Fruit fly (Drosophila melanogaster) whole organism, embryonic: ENCODE measurements around the gene CG9682.

Experiments used
- Atf3 ChIP-seq: fragments of 200-800 bp; sonication (Bioruptor generic); optimal IDR thresholded peaks from 3 replicates; lab custom pipeline; 2016; ENCODE audit warnings: missing biosample characterization, missing genetic modification characterization
- Bdp1 ChIP-seq: fragments of 200-800 bp; sonication (Bioruptor generic); optimal IDR thresholded peaks from 3 replicates; lab custom pipeline; 2016; ENCODE audit warnings: missing biosample characterization, missing genetic modification characterization
- Bgb ChIP-seq: fragments of 200-800 bp; sonication (Bioruptor generic); IDR thresholded peaks from 2 replicates; pipeline ENCODE4 v1.3.6; 2022; ENCODE audit warnings: missing biosample characterization, missing genetic modification characterization; ENCODE audit not compliant: partially characterized antibody
- BtbVII ChIP-seq: fragments of 200-800 bp; sonication (Bioruptor generic); optimal IDR thresholded peaks from 3 replicates; lab custom pipeline; 2017; ENCODE audit warnings: missing biosample characterization, mild to moderate bottlenecking, missing genetic modification characterization
- CG10959 ChIP-seq: fragments of 200-800 bp; sonication (Bioruptor generic); IDR thresholded peaks from 2 replicates; pipeline ENCODE4 v1.3.6; 2022; ENCODE audit warnings: missing biosample characterization, missing genetic modification characterization
- CG11504 ChIP-seq: fragments of 200-800 bp; sonication (Bioruptor generic); optimal IDR thresholded peaks from 3 replicates; lab custom pipeline; 2019; ENCODE audit warnings: missing biosample characterization, mild to moderate bottlenecking, missing genetic modification characterization, moderate library complexity
- CG12219 ChIP-seq: fragments of 200-800 bp; sonication (Bioruptor generic); optimal IDR thresholded peaks from 3 replicates; lab custom pipeline; 2018; ENCODE audit warnings: missing biosample characterization, mild to moderate bottlenecking, missing genetic modification characterization
- CG14860 ChIP-seq: fragments of 200-800 bp; sonication (Bioruptor generic); IDR thresholded peaks from 3 replicates; pipeline ENCODE4 v1.3.6; 2022; ENCODE audit warnings: missing biosample characterization, missing genetic modification characterization; ENCODE audit not compliant: partially characterized antibody
- CG15514 ChIP-seq: fragments of 200-800 bp; sonication (Bioruptor generic); optimal IDR thresholded peaks from 3 replicates; lab custom pipeline; 2017; ENCODE audit warnings: missing biosample characterization, missing genetic modification characterization, mild to moderate bottlenecking, moderate library complexity, missing genetic modification reagents
- CG18011 ChIP-seq: fragments of 200-800 bp; sonication (Bioruptor generic); optimal IDR thresholded peaks from 2 replicates; lab custom pipeline; 2017; ENCODE audit warnings: missing biosample characterization, missing genetic modification characterization, mild to moderate bottlenecking, moderate library complexity, missing genotype
- CG34224 ChIP-seq: fragments of 200-800 bp; sonication (Bioruptor generic); IDR thresholded peaks from 3 replicates; pipeline ENCODE4 v1.3.6; 2022; ENCODE audit warnings: missing biosample characterization, missing genetic modification characterization; ENCODE audit not compliant: partially characterized antibody
- CG42726 ChIP-seq: fragments of 200-800 bp; sonication (Bioruptor generic); IDR thresholded peaks from 2 replicates; pipeline ENCODE4 v1.3.6; 2022; ENCODE audit warnings: missing biosample characterization, missing genetic modification characterization; ENCODE audit not compliant: partially characterized antibody
- CG4360 ChIP-seq: fragments of 200-800 bp; sonication (Bioruptor generic); IDR thresholded peaks from 2 replicates; pipeline ENCODE4 v1.3.6; 2022; ENCODE audit warnings: missing biosample characterization, missing genetic modification characterization
- CG9609 ChIP-seq: fragments of 200-800 bp; sonication (Bioruptor generic); optimal IDR thresholded peaks from 3 replicates; lab custom pipeline; 2016; ENCODE audit warnings: missing biosample characterization, missing genetic modification characterization
- Dip2 ChIP-seq: fragments of 200-800 bp; sonication (Bioruptor generic); IDR thresholded peaks from 2 replicates; pipeline ENCODE4 v1.3.6; 2022; ENCODE audit warnings: missing biosample characterization, missing genetic modification characterization
- Dll ChIP-seq: fragments of 200-800 bp; sonication (Bioruptor generic); IDR thresholded peaks from 4 replicates; pipeline ENCODE4 v1.3.6; 2022; ENCODE audit warnings: missing biosample characterization, missing genetic modification characterization; ENCODE audit not compliant: partially characterized antibody
- ERR ChIP-seq: fragments of 200-800 bp; sonication (Bioruptor generic); optimal IDR thresholded peaks from 2 replicates; lab custom pipeline; 2016; ENCODE audit warnings: missing biosample characterization, missing genetic modification characterization
- Gug ChIP-seq: fragments of 200-800 bp; sonication (Bioruptor generic); IDR thresholded peaks from 4 replicates; pipeline ENCODE4 v1.3.6; 2022; ENCODE audit warnings: missing biosample characterization, missing genetic modification characterization
- HLH4C ChIP-seq: fragments of 200-800 bp; sonication (Bioruptor generic); IDR thresholded peaks from 3 replicates; pipeline ENCODE4 v1.3.6; 2022; ENCODE audit warnings: missing biosample characterization, missing genetic modification characterization; ENCODE audit not compliant: partially characterized antibody
- Hr51 ChIP-seq, 2 experiments: fragments of 200-800 bp; sonication (Bioruptor generic); optimal IDR thresholded peaks; 2 replicates in 1 of 2; 3 replicates in 1 of 2; lab custom pipeline; 2016 to 2018; ENCODE audit warnings: missing biosample characterization in 2 of 2, missing genetic modification characterization in 2 of 2, mild to moderate bottlenecking in 1 of 2, moderate library complexity in 1 of 2
- NC2α ChIP-seq: fragments of 200-800 bp; sonication (Bioruptor generic); optimal IDR thresholded peaks from 2 replicates; lab custom pipeline; 2016; ENCODE audit warnings: missing biosample characterization, missing genetic modification characterization
- Rx ChIP-seq: fragments of 200-800 bp; sonication (Bioruptor generic); IDR thresholded peaks from 2 replicates; pipeline ENCODE4 v1.3.6; 2022; ENCODE audit warnings: missing biosample characterization, missing genetic modification characterization
- Sox102F ChIP-seq: fragments of 200-800 bp; sonication (Bioruptor generic); optimal IDR thresholded peaks from 2 replicates; lab custom pipeline; 2018; ENCODE audit warnings: missing biosample characterization, mild to moderate bottlenecking, missing genetic modification characterization, moderate library complexity
- Xbp1 ChIP-seq: fragments of 200-800 bp; sonication (Bioruptor generic); optimal IDR thresholded peaks from 3 replicates; lab custom pipeline; 2016; ENCODE audit warnings: missing biosample characterization, mild to moderate bottlenecking, missing genetic modification characterization
- ase ChIP-seq: fragments of 200-800 bp; sonication (Bioruptor generic); IDR thresholded peaks from 3 replicates; pipeline ENCODE4 v1.3.6; 2022; ENCODE audit warnings: missing biosample characterization, missing genetic modification characterization
- ash1 ChIP-seq: fragments of 200-800 bp; sonication (Bioruptor generic); optimal IDR thresholded peaks from 2 replicates; lab custom pipeline; 2018; ENCODE audit warnings: missing biosample characterization, mild to moderate bottlenecking, missing genetic modification characterization
- ato ChIP-seq: fragments of 200-800 bp; sonication (Bioruptor generic); IDR thresholded peaks from 2 replicates; pipeline ENCODE4 v1.3.6; 2022; ENCODE audit warnings: missing biosample characterization, missing genetic modification characterization; ENCODE audit not compliant: partially characterized antibody
- cato ChIP-seq: fragments of 200-800 bp; sonication (Bioruptor generic); optimal IDR thresholded peaks from 2 replicates; lab custom pipeline; 2016; ENCODE audit warnings: missing biosample characterization, missing genetic modification characterization, borderline replicate concordance
- cg ChIP-seq: fragments of 200-800 bp; sonication (Bioruptor generic); optimal IDR thresholded peaks from 3 replicates; lab custom pipeline; 2019; ENCODE audit warnings: missing biosample characterization, mild to moderate bottlenecking, missing genetic modification characterization, moderate library complexity
- chinmo ChIP-seq: fragments of 200-800 bp; sonication (Bioruptor generic); IDR thresholded peaks from 4 replicates; pipeline ENCODE4 v1.3.6; 2022; ENCODE audit warnings: missing biosample characterization, missing genetic modification characterization; ENCODE audit not compliant: partially characterized antibody
- ci ChIP-seq: fragments of 200-800 bp; sonication (Bioruptor generic); IDR thresholded peaks from 3 replicates; pipeline ENCODE4 v1.3.6; 2022; ENCODE audit warnings: missing biosample characterization, missing genetic modification characterization
- dimm ChIP-seq: fragments of 200-800 bp; sonication (Bioruptor generic); IDR thresholded peaks from 2 replicates; pipeline ENCODE4 v1.3.6; 2022; ENCODE audit warnings: missing biosample characterization, missing genetic modification characterization
- gcm2 ChIP-seq: fragments of 200-800 bp; sonication (Bioruptor generic); optimal IDR thresholded peaks from 2 replicates; lab custom pipeline; 2016; ENCODE audit warnings: missing biosample characterization, missing genetic modification characterization
- h ChIP-seq: fragments of >200 bp; optimal IDR thresholded peaks from 2 replicates; lab custom pipeline; 2017
- hb ChIP-seq: fragments of 200-800 bp; sonication (Bioruptor generic); IDR thresholded peaks from 3 replicates; pipeline ENCODE4 v1.3.6; 2022; ENCODE audit warnings: missing biosample characterization, missing genetic modification characterization; ENCODE audit not compliant: partially characterized antibody
- hbn ChIP-seq: fragments of 200-800 bp; sonication (Bioruptor generic); IDR thresholded peaks from 2 replicates; pipeline ENCODE4 v1.3.6; 2022; ENCODE audit warnings: missing biosample characterization, missing genetic modification characterization; ENCODE audit not compliant: partially characterized antibody
- hkb ChIP-seq, 2 experiments: fragments of 200-800 bp in 1 of 2; fragments of >200 bp in 1 of 2; sonication (Bioruptor generic) in 1 of 2; IDR thresholded peaks in 1 of 2; optimal IDR thresholded peaks in 1 of 2; 2 replicates each; pipeline versions ENCODE4 v1.3.6 to Lab custom; 2017 to 2022; ENCODE audit warnings: missing biosample characterization in 1 of 2, missing genetic modification characterization in 1 of 2
- ind ChIP-seq: fragments of 200-800 bp; sonication (Bioruptor generic); optimal IDR thresholded peaks from 3 replicates; lab custom pipeline; 2016; ENCODE audit warnings: missing biosample characterization, missing genetic modification characterization
- insv ChIP-seq, 2 experiments: fragments of 200-800 bp; sonication (Bioruptor generic); optimal IDR thresholded peaks; 3 replicates each; lab custom pipeline; 2016 to 2018; ENCODE audit warnings: missing biosample characterization in 2 of 2, missing genetic modification characterization in 2 of 2
- mld ChIP-seq: fragments of 200-800 bp; sonication (Bioruptor generic); IDR thresholded peaks from 3 replicates; pipeline ENCODE4 v1.3.6; 2022; ENCODE audit warnings: missing biosample characterization, missing genetic modification characterization; ENCODE audit not compliant: partially characterized antibody
- nom ChIP-seq: fragments of 200-800 bp; sonication (Bioruptor generic); optimal IDR thresholded peaks from 2 replicates; lab custom pipeline; 2017; ENCODE audit warnings: missing biosample characterization, missing genetic modification characterization, mild to moderate bottlenecking, moderate library complexity, missing genetic modification reagents
- pros ChIP-seq: fragments of 200-800 bp; sonication (Bioruptor generic); optimal IDR thresholded peaks from 3 replicates; lab custom pipeline; 2019; ENCODE audit warnings: missing biosample characterization, mild to moderate bottlenecking, missing genetic modification characterization, moderate library complexity
- sna ChIP-seq: fragments of 200-800 bp; sonication (Bioruptor generic); IDR thresholded peaks from 2 replicates; pipeline ENCODE4 v1.3.6; 2022; ENCODE audit warnings: missing biosample characterization, missing genetic modification characterization; ENCODE audit not compliant: partially characterized antibody
- tna ChIP-seq: fragments of 200-800 bp; sonication (Bioruptor generic); IDR thresholded peaks from 2 replicates; pipeline ENCODE4 v1.3.6; 2022; ENCODE audit warnings: missing biosample characterization, missing genetic modification characterization; ENCODE audit not compliant: partially characterized antibody
- unc-4 ChIP-seq: fragments of 200-800 bp; sonication (Bioruptor generic); IDR thresholded peaks from 2 replicates; pipeline ENCODE4 v1.3.6; 2022; ENCODE audit warnings: missing biosample characterization, missing genetic modification characterization; ENCODE audit not compliant: partially characterized antibody
- vfl ChIP-seq: fragments of 200-800 bp; sonication (Bioruptor generic); optimal IDR thresholded peaks from 2 replicates; lab custom pipeline; 2016; ENCODE audit warnings: missing biosample characterization, missing genetic modification characterization
- vnd ChIP-seq: fragments of 200-800 bp; sonication (Bioruptor generic); IDR thresholded peaks from 3 replicates; pipeline ENCODE4 v1.3.6; 2022; ENCODE audit warnings: missing biosample characterization, missing genetic modification characterization; ENCODE audit not compliant: partially characterized antibody
- zen2 ChIP-seq: fragments of 200-800 bp; sonication (Bioruptor generic); IDR thresholded peaks from 3 replicates; pipeline ENCODE4 v1.3.6; 2022; ENCODE audit warnings: missing biosample characterization, missing genetic modification characterization; ENCODE audit not compliant: partially characterized antibody

Gene CG9682

dm6 chr3R:30248565-30248964, 2.2 kb upstream of the CG9682 start (continued):
- TF ChIP-seq chinmo (GFP tag; lab: Robert Waterston, UW) (peak; percentile 43; the same call in 1 of the 4 replicates), nom (GFP tag; lab: Kevin White, UChicago) (no peak), CG12219 (GFP tag; lab: Kevin White, UChicago) (no peak), CG42726 (GFP tag; lab: Robert Waterston, UW) (peak; percentile 89), Atf3 (GFP tag; lab: Kevin White, UChicago) (no peak), dimm (GFP tag; lab: Robert Waterston, UW) (no peak), CG9609 (GFP tag; lab: Kevin White, UChicago) (no peak), sna (peak; percentile 58), insv (GFP tag; optimal IDR thresholded peaks at IDR 0.05; lab: Kevin White, UChicago) (no peak), gcm2 (no peak), CG15514 (GFP tag; lab: Kevin White, UChicago) (no peak), HLH4C (peak; percentile 81), tna (GFP tag; lab: Robert Waterston, UW) (peak; percentile 91), vfl (GFP tag; lab: Kevin White, UChicago) (no peak), vnd (GFP tag; lab: Robert Waterston, UW) (peak; percentile 71), CG34224 (peak; percentile 34; the same call in 2 of the 3 replicates), Gug (GFP tag; lab: Robert Waterston, UW) (0 out of 4 replicates have a peak, but pooled peaks have one; percentile 10), CG11504 (tag; lab: Kevin White, UChicago) (peak; percentile 22), pros (no peak), cato (GFP tag; lab: Kevin White, UChicago) (no peak), Rx (GFP tag; lab: Robert Waterston, UW) (no peak), ERR (no peak), ash1 (GFP tag; lab: Kevin White, UChicago) (no peak), Hr51 (GFP tag; optimal IDR thresholded peaks at IDR 0.05; lab: Kevin White, UChicago) (no peak), hb (GFP tag; lab: Robert Waterston, UW) (peak; percentile 57; the same call in 2 of the 3 replicates), ci (GFP tag; lab: Robert Waterston, UW) (peak; percentile 48; the same call in 2 of the 3 replicates), Dll (GFP tag; lab: Robert Waterston, UW) (peak; percentile 58; the same call in 2 of the 4 replicates), ase (no peak), zen2 (peak; percentile 62; the same call in 2 of the 3 replicates), CG10959 (GFP tag; lab: Robert Waterston, UW) (no peak), Bgb (peak; percentile 88), hkb (optimal IDR thresholded peaks at IDR 0.05; lab: Kevin White, UChicago) (no peak), hkb (GFP tag; IDR thresholded peaks at IDR 0.05; lab: Robert Waterston, UW) (no peak), ind (GFP tag; lab: Kevin White, UChicago) (no peak), Dip2 (GFP tag; lab: Robert Waterston, UW) (no peak), Bdp1 (GFP tag; lab: Kevin White, UChicago) (peak; percentile 99), CG18011 (GFP tag; lab: Kevin White, UChicago) (no peak), Xbp1 (GFP tag; lab: Kevin White, UChicago) (no peak), cg (GFP tag; lab: Kevin White, UChicago) (no peak), unc-4 (GFP tag; lab: Robert Waterston, UW) (peak; percentile 53; the same call in 1 of the 2 replicates), CG14860 (GFP tag; lab: Robert Waterston, UW) (peak; percentile 88), hbn (GFP tag; lab: Robert Waterston, UW) (peak; percentile 32), BtbVII (GFP tag; lab: Kevin White, UChicago) (no peak), CG4360 (0 out of 2 replicates have a peak, but pooled peaks have one; percentile 20), Sox102F (GFP tag; lab: Kevin White, UChicago) (no peak), mld (peak; percentile 92), NC2α (GFP tag; lab: Kevin White, UChicago) (no peak), ato (GFP tag; lab: Robert Waterston, UW) (peak; percentile 82), h (no peak)
